Worm (Caenorhabditis elegans) whole organism, L2 larva: ENCODE results near the gene eng-1.

Experiments
- alr-1 ChIP-seq: fragments of 150-350 bp; optimal IDR thresholded peaks from 2 replicates; lab custom pipeline; 2014; ENCODE audit warnings: missing biosample characterization, missing genetic modification characterization
- egl-27 ChIP-seq: sonication (generic microtip); optimal IDR thresholded peaks from 3 replicates; lab custom pipeline; 2017; ENCODE audit warnings: missing biosample characterization, missing genetic modification reagents, missing genetic modification characterization
- elt-1 ChIP-seq: fragments of 150-350 bp; optimal IDR thresholded peaks from 2 replicates; lab custom pipeline; 2014; ENCODE audit warnings: missing biosample characterization, missing genetic modification characterization
- nhr-25 ChIP-seq: fragments of 150-350 bp; sonication (generic microtip); optimal IDR thresholded peaks from 3 replicates; lab custom pipeline; 2014; ENCODE audit warnings: missing biosample characterization, missing genetic modification characterization
- snpc-4 ChIP-seq: fragments of 150-350 bp; optimal IDR thresholded peaks from 2 replicates; lab custom pipeline; 2014; ENCODE audit warnings: missing biosample characterization, missing genetic modification characterization
- unc-39 ChIP-seq: fragments of 150-350 bp; optimal IDR thresholded peaks from 2 replicates; lab custom pipeline; 2014; ENCODE audit warnings: missing biosample characterization, missing genetic modification characterization
- zag-1 ChIP-seq: fragments of 150-350 bp; optimal IDR thresholded peaks from 2 replicates; lab custom pipeline; 2014; ENCODE audit warnings: missing biosample characterization, missing genetic modification characterization
- ztf-11 ChIP-seq: sonication (generic microtip); optimal IDR thresholded peaks from 2 replicates; lab custom pipeline; 2017; ENCODE audit warnings: missing biosample characterization, missing genetic modification characterization

DNA sequence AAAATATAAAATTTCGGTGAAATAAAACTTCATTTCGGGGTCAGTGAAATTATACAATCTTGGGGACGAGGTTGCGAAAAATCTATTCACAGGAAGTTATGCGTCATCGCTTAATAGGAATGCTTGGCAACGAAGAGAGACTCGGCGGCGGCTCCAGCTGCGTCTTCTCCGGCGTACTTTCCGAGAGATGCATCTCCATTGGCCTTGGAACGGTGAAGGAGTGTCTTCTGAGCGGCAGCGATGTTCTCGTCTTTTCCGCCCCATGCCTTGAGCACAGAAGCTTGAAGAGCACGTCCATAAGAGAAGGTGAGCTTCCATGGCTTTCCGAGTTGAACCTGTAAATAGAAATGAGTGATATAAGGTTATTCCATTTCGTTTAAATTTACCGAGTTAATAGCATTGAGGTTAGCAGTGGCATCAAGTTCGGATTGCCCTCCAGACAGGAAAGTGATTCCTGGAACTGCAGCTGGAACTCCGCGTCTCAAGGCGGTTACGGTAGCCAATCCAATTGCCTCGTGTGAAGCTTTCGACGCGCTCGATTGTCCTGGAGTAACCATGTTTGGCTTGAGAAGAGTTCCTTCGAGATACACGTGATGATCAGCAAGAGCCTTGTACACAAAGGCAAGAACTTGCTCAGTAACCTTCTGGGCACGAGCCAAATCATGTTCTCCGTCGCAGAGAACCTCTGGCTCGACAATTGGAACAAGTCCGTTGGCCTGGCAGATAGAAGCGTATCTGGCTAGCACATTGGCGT lies 6.5 kb upstream of the eng-1 start:
- no peak for TF ChIP-seq snpc-4 (tag; lab: Kevin White, UChicago)
- TF ChIP-seq elt-1 (tag; lab: Kevin White, UChicago), result no peak
- no peak for TF ChIP-seq ztf-11
- no peak for TF ChIP-seq alr-1
- no peak for TF ChIP-seq unc-39
- no peak for TF ChIP-seq egl-27
- TF ChIP-seq zag-1, result no peak
- no peak for TF ChIP-seq nhr-25
